Fruit fly (Drosophila melanogaster): Measurements from ENCODE around the gene CG4267.

DNA sequence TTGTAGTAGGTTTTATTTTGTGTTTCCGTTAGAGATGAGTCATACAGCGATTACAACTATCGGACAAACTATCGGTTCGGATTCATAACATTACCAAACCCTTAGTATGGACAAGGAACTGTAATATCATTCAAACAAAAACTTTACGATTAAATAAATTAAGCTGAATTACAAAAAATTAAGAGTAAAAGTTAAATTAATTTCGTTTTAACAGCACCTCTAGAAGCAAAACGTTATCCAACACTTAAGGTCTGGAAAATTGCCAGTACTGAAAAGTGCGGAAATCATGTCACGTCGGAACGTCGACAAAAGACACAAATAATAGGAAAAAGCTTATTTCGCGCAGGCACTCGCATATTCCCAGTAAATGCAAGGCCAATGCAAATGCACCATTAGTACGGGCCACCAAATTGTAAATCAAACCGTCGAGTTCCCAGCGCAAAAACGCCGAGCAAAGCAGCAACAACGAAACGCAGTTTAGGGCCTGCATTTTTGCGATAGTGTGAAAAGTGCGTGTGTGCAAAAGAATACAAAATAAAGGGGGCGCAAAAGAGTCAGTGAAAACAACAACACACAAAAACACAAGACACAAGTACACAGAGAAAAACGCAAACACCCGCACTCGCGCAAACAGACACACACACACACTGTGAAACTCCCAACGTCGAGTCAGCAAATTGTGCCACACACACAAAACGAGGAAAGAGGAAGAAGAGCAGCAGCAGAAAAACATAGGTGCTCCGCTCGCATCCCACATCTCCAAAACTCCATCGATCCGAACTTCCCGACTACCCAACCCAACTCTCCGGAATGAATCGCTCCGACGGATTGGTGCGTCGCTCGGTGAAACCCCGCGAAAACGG is 15.7 kb upstream of the CG4267 start, which contains the start of the genes CG15387 and sau:
- no peak for TF ChIP-seq psq (optimal IDR thresholded peaks at IDR 0.05)
- TF ChIP-seq h (optimal IDR thresholded peaks at IDR 0.05), result no peak
- TF ChIP-seq ttk (optimal IDR thresholded peaks at IDR 0.05), result no peak
- no peak for TF ChIP-seq Myc (optimal IDR thresholded peaks at IDR 0.05)
- no peak for TF ChIP-seq insv (optimal IDR thresholded peaks at IDR 0.05)
- TF ChIP-seq Sin3A (optimal IDR thresholded peaks at IDR 0.05), result no peak

All from Kc167 (cell line).